Fruit fly (Drosophila melanogaster) S2 (cell line): ENCODE results near the gene CG17219.

ENCODE experiments used
- CG8478 ChIP-seq: fragments of >200 bp; optimal IDR thresholded peaks from 2 replicates; lab custom pipeline; 2018
- CTCF ChIP-seq, 2 experiments: fragments of >200 bp; optimal IDR thresholded peaks; 2 replicates each; lab custom pipeline; 2018

Gene CG17219

dm6 chr2L:3057951-3058771, 29.1 kb downstream of the CG17219 start:
- TF ChIP-seq CTCF (optimal IDR thresholded peaks at IDR 0.05; lab: Kevin White, UChicago) (no peak), CG8478 (lab: Kevin White, UChicago) (no peak)

DNA sequence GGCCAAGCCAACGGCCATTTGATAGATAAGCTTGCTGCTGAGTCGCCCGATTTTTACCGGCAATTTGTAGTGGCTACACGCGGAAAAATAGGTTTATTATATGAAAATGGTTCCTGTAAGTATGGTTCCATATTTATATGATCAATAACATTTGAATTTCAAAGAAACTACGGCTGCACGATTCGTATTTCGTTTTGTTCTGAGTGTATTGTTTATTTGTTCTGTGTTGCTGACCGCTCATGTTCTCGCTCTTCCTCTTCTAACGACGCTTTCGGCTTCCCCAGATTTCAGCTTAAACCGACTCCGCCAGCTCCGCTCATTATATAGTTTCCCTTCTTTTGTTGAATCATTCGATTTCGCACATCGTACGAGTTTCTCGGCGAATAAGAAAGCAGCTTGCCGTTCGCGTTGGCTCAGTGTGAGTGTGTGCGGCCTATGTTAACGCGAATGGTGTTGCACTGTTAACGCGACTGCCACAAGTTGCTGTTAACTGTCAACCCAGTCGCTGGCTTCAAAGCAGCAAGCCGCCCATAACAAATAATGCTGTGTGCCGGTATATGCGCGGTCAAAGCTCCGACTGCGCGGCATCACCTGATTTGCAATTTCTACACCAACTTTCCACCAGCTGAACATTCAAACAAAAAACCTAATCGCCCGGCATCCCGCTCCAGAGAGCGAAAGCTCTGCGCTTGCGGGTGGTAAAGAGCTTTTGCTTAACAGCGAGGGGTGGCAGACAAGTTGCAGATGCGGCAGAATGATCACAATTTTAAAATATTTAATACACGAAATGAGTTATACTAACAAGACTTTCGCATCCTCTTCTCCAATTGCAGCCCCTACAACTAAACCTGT, 29.9 kb downstream of the CG17219 start:
- TF ChIP-seq CTCF (optimal IDR thresholded peaks at IDR 0.05; lab: Kevin White, UChicago), result no peak
- TF ChIP-seq CG8478 (lab: Kevin White, UChicago), result no peak

DNA sequence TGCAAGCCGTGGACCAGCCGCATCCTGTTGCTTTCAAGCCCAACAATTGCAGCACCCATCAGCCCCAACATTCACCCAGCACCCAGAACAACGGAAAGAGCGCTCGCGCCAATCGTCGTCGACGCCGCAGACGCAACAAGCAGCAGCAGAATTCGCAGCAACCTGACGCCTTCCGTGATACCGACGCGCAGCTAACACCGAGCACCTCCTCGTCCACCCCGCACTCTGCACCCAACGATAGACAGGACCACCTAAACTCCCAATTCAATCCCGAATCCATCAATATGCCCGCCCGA, 30.5 kb downstream of the CG17219 start:
- no peak for TF ChIP-seq CTCF (optimal IDR thresholded peaks at IDR 0.05; lab: Kevin White, UChicago)
- TF ChIP-seq CG8478 (lab: Kevin White, UChicago), result no peak

- TF ChIP-seq CTCF (optimal IDR thresholded peaks at IDR 0.05; lab: Kevin White, UChicago) (no peak), CG8478 (lab: Kevin White, UChicago) (no peak)
Measured at dm6 chr2L:3078741-3079140, 49.7 kb downstream of the CG17219 start.
